Worm (Caenorhabditis elegans): ENCODE results near the gene C25F9.16.

Gene C25F9.16

DNA sequence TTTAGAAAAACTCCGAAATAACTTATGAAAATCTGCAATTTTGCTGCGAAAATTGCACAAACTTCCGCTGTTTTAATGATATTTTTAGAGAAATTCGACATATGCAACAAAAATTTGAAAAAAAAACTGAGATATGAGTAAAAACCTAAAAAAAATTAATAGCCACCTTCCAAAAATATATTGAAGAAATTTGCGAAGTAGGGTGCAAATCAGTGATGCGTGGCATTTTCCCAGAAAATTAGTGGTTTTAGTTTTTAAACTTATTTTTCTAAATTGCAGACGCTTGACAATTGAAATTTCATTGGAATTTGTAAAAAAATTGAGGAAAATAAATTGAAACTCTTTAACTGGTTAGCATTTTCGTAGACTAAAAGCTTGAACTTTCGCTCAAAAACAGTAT lies 35.3 kb upstream of the C25F9.16 start, which contains the start of gene C25F9.13:
TSS of gene C25F9.13 (minus strand) at position 101 of the 400 bp plus-strand sequence.
- TF ChIP-seq sem-2 (GFP tag; optimal IDR thresholded peaks at IDR 0.05) (no peak), tbx-8 (GFP tag; optimal IDR thresholded peaks at IDR 0.05) (no peak), bed-3 (GFP tag; optimal IDR thresholded peaks at IDR 0.05) (no peak), pha-4 (tag; optimal IDR thresholded peaks at IDR 0.05) (no peak), ces-1 (GFP tag; optimal IDR thresholded peaks at IDR 0.05) (no peak), blmp-1 (tag; optimal IDR thresholded peaks at IDR 0.05) (no peak), ztf-11 (tag; optimal IDR thresholded peaks at IDR 0.05) (no peak), cnd-1 (tag; optimal IDR thresholded peaks at IDR 0.05) (no peak), snpc-4 (tag; optimal IDR thresholded peaks at IDR 0.05) (no peak), elt-1 (tag; optimal IDR thresholded peaks at IDR 0.05; ENCODE audit: borderline replicate concordance, insufficient read depth) (no peak), hlh-1 (tag; optimal IDR thresholded peaks at IDR 0.05) (no peak), nhr-28 (tag; optimal IDR thresholded peaks at IDR 0.05) (no peak), nhr-237 (tag; optimal IDR thresholded peaks at IDR 0.05) (no peak), lin-32 (GFP tag; optimal IDR thresholded peaks at IDR 0.05) (no peak)

DNA sequence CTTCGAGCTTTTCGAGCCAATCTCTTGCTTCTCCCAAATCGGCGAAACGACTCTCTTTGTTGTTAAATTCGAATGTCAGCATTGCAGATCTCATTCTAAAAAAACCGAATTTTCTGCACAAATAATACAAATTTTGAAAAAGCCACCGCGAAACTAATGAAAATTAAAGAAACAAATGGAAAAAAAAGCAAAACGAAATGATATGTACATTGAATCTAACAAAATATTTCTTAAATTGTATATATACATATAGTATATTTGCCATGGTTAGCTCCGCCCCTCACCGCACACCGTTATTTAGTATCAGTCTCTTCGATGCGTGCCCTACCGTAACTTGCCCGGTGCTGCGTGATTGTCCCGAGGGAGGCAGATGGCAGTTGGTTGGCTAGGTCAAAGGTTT lies 33.6 kb upstream of the C25F9.16 start, which contains the start of gene srw-86:
TSS of gene srw-86 (minus strand) at position 101 of the 400 bp plus-strand sequence.
- no peak for TF ChIP-seq ceh-83 (GFP tag; optimal IDR thresholded peaks at IDR 0.05)
- no peak for TF ChIP-seq unc-39 (tag; optimal IDR thresholded peaks at IDR 0.05)
- no peak for TF ChIP-seq nhr-76 (tag; optimal IDR thresholded peaks at IDR 0.05)
- TF ChIP-seq unc-62 (GFP tag; optimal IDR thresholded peaks at IDR 0.05) = no peak
- TF ChIP-seq ceh-39 (tag; optimal IDR thresholded peaks at IDR 0.05) = no peak
- no peak for TF ChIP-seq nhr-12 (tag; optimal IDR thresholded peaks at IDR 0.05)
- no peak for TF ChIP-seq sem-2 (GFP tag; optimal IDR thresholded peaks at IDR 0.05)
- no peak for TF ChIP-seq flh-1 (GFP tag; optimal IDR thresholded peaks at IDR 0.05)
- TF ChIP-seq snpc-4 (tag; optimal IDR thresholded peaks at IDR 0.05) = no peak
- TF ChIP-seq ces-1 (GFP tag; optimal IDR thresholded peaks at IDR 0.05) = no peak
- no peak for TF ChIP-seq hlh-1 (tag; optimal IDR thresholded peaks at IDR 0.05)
- TF ChIP-seq tbx-8 (GFP tag; optimal IDR thresholded peaks at IDR 0.05) = no peak
- TF ChIP-seq pha-4 (tag; optimal IDR thresholded peaks at IDR 0.05) = no peak
- no peak for TF ChIP-seq ztf-11 (tag; optimal IDR thresholded peaks at IDR 0.05)
- no peak for TF ChIP-seq lsy-2 (tag; optimal IDR thresholded peaks at IDR 0.05)
- TF ChIP-seq mls-2 (tag; optimal IDR thresholded peaks at IDR 0.05) = no peak
- TF ChIP-seq blmp-1 (tag; optimal IDR thresholded peaks at IDR 0.05) = no peak
- no peak for TF ChIP-seq nhr-2 (tag; optimal IDR thresholded peaks at IDR 0.05)

DNA sequence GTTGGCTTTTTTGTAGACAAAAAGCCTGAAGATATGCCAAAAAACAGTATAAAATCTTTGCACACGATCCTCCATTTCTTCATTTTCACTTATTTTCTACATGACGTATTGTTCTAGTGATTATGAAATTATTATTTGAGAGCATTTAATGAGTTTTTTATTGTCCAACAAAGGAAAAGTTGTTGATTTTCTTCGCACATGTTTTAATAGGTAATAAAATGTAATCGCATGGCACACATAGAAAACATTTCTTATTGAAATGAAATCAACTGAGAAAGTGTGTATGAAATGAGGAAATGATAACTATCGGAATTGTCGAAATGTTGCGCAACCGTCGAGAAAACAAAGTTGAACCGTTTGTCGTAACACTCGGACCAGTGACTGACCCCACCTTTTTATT lies 32.8 kb upstream of the C25F9.16 start:
- TF ChIP-seq sem-2 (GFP tag; optimal IDR thresholded peaks at IDR 0.05) (no peak), zip-8 (tag; optimal IDR thresholded peaks at IDR 0.05) (peak; percentile 7)

DNA sequence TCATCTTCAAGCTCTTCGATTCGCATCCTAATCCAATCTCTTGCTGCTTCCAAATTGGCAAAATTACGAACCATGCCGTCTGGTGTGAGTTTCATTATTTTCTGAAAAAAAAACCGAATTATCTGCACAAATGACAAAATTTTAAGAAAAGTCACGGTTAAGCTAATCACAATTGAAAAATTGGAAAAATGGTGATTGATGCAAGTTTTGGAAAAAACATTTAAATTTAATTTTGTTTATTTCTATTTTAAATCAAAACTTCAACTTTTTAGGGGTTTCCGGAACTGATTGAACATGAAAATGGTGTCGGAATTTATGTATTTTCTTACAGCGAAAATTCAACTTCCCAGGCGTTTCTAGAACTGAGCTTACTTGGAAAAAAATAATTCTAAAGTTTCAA lies 31.3 kb upstream of the C25F9.16 start, which contains the start of gene C25F9.12:
TSS of gene C25F9.12 (minus strand) at position 101 of the 400 bp plus-strand sequence.
- no peak for TF ChIP-seq lsy-2 (tag; optimal IDR thresholded peaks at IDR 0.05)
- no peak for TF ChIP-seq hlh-1 (tag; optimal IDR thresholded peaks at IDR 0.05)
- no peak for TF ChIP-seq mab-5 (tag; optimal IDR thresholded peaks at IDR 0.05)
- no peak for TF ChIP-seq flh-1 (GFP tag; optimal IDR thresholded peaks at IDR 0.05)
- no peak for TF ChIP-seq lin-13 (tag; optimal IDR thresholded peaks at IDR 0.05)
- no peak for TF ChIP-seq nhr-28 (tag; optimal IDR thresholded peaks at IDR 0.05)

DNA sequence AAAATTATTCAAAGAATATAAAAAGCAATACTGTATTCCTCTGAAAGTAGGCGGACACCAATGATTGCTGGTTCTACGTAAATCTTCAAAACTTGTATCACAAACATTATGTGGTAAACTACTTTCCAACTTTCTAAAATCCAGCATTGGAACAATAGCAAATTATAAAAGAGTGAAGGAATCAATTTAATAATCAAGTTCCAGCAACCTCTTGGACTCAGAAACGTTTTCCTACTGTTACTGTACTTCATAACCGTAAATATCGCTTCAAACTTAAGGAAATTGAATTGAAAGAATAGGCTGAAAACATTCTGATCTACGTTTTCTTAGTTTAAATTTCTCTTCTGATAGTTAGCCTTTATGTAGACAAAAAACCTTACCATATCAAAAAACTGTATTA lies 30.6 kb upstream of the C25F9.16 start:
- TF ChIP-seq lsy-2 (tag; optimal IDR thresholded peaks at IDR 0.05) (no peak), nhr-28 (tag; optimal IDR thresholded peaks at IDR 0.05) (no peak), nhr-2 (tag; optimal IDR thresholded peaks at IDR 0.05) (no peak), drap-1 (GFP tag; optimal IDR thresholded peaks at IDR 0.05) (no peak), hlh-1 (tag; optimal IDR thresholded peaks at IDR 0.05) (no peak), mab-5 (tag; optimal IDR thresholded peaks at IDR 0.05) (no peak), sem-2 (GFP tag; optimal IDR thresholded peaks at IDR 0.05) (no peak), unc-120 (tag; optimal IDR thresholded peaks at IDR 0.05; ENCODE audit: poor library complexity, severe bottlenecking) (no peak), lin-13 (tag; optimal IDR thresholded peaks at IDR 0.05) (no peak)

DNA sequence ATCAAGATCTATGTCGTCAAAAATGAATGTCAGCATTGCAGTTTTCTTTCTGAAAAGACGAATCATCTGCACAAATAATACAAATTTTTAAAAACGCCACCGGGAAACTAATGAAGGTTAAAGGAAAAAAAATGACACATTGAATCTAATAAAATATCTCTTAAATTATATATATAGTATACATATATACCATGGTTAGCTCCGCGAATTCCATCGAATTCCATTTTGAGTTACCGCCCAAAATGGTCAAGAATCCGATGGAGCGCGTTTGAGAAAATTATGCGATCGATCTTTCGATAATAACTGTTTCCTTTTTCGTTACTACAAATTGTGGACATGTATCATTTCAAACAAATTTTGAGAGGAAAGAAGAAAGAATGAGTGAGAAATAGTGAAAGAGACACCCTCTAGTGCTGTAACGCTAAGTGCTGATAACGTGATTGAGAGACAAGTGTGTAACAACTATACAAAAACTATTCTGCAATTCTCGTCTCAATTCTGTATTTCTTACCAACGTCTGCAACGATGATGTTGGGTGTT lies 28.8 kb upstream of the C25F9.16 start, which contains the start of the genes C25F9.6 and C25F9.10:
TSS of gene C25F9.6 (minus strand) at position 51 of the 540 bp plus-strand sequence.
TSS of gene C25F9.10 (plus strand) at position 454 of the 540 bp plus-strand sequence.
- TF ChIP-seq ztf-11 (tag; optimal IDR thresholded peaks at IDR 0.05) (no peak), flh-1 (GFP tag; optimal IDR thresholded peaks at IDR 0.05) (no peak), nhr-12 (tag; optimal IDR thresholded peaks at IDR 0.05) (no peak), sem-2 (GFP tag; optimal IDR thresholded peaks at IDR 0.05) (no peak), lin-13 (tag; optimal IDR thresholded peaks at IDR 0.05) (no peak)
